Worm (Caenorhabditis elegans) whole organism, L2 larva: ENCODE measurements around the gene gst-7.
A peak's percentile ranks its signal among the peaks of the same experiment; 100 is the strongest.
"Not testable (repeated sequence)": the region's sequence is repeated elsewhere in the genome, so short reads cannot be mapped to it uniquely, and the experiment has no call there.

Experiments
- C34F6.9 ChIP-seq: fragments of 150-350 bp; optimal IDR thresholded peaks from 2 replicates; lab custom pipeline; 2014; ENCODE audit warnings: missing biosample characterization, missing genetic modification characterization
- F13H6.1 ChIP-seq: sonication (generic microtip); optimal IDR thresholded peaks from 2 replicates; lab custom pipeline; 2016; ENCODE audit warnings: missing genetic modification characterization, missing compliant biosample characterization
- R02D3.7 ChIP-seq: fragments of 150-350 bp; optimal IDR thresholded peaks from 2 replicates; lab custom pipeline; 2014; ENCODE audit warnings: missing biosample characterization, missing genetic modification characterization
- Y55F3AM.14 ChIP-seq: fragments of 200-800 bp; sonication (Bioruptor generic); optimal IDR thresholded peaks from 2 replicates; lab custom pipeline; 2018; ENCODE audit warnings: mild to moderate bottlenecking, missing genetic modification characterization, missing compliant biosample characterization
- ZK546.5 ChIP-seq: sonication (generic microtip); optimal IDR thresholded peaks from 2 replicates; lab custom pipeline; 2017; ENCODE audit warnings: missing biosample characterization, missing genetic modification characterization
- alr-1 ChIP-seq: fragments of 150-350 bp; optimal IDR thresholded peaks from 2 replicates; lab custom pipeline; 2014; ENCODE audit warnings: missing biosample characterization, missing genetic modification characterization
- aly-2 ChIP-seq: fragments of 150-350 bp; optimal IDR thresholded peaks from 2 replicates; lab custom pipeline; 2014; ENCODE audit warnings: missing biosample characterization, missing genetic modification characterization
- ama-1 ChIP-seq: fragments of 150-350 bp; optimal IDR thresholded peaks from 2 replicates; lab custom pipeline; 2018; ENCODE audit warnings: inconsistent platforms
- blmp-1 ChIP-seq: sonication (generic microtip); optimal IDR thresholded peaks from 2 replicates; lab custom pipeline; 2017; ENCODE audit warnings: missing genetic modification characterization, mild to moderate bottlenecking, missing compliant biosample characterization, antibody characterized with exemption, moderate library complexity; ENCODE audit not compliant: insufficient read depth
- crh-2 ChIP-seq: sonication (generic microtip); optimal IDR thresholded peaks from 2 replicates; lab custom pipeline; 2017; ENCODE audit warnings: missing biosample characterization, missing genetic modification characterization
- dmd-4 ChIP-seq: sonication (generic microtip); optimal IDR thresholded peaks from 2 replicates; lab custom pipeline; 2017; ENCODE audit warnings: missing biosample characterization, missing genetic modification characterization
- egl-27 ChIP-seq: sonication (generic microtip); optimal IDR thresholded peaks from 3 replicates; lab custom pipeline; 2017; ENCODE audit warnings: missing biosample characterization, missing genetic modification reagents, missing genetic modification characterization
- elt-1 ChIP-seq: fragments of 150-350 bp; optimal IDR thresholded peaks from 2 replicates; lab custom pipeline; 2014; ENCODE audit warnings: missing biosample characterization, missing genetic modification characterization
- fos-1 ChIP-seq: fragments of 150-350 bp; optimal IDR thresholded peaks from 2 replicates; lab custom pipeline; 2014; ENCODE audit warnings: missing biosample characterization, missing genetic modification characterization
- gmeb-1 ChIP-seq: fragments of 150-350 bp; optimal IDR thresholded peaks from 2 replicates; lab custom pipeline; 2014; ENCODE audit warnings: missing biosample characterization, missing genetic modification characterization
- lin-11 ChIP-seq: fragments of 150-350 bp; sonication (generic microtip); optimal IDR thresholded peaks from 2 replicates; lab custom pipeline; 2014; ENCODE audit warnings: missing biosample characterization, missing genetic modification characterization, inconsistent platforms, mixed read lengths
- lin-13 ChIP-seq: fragments of 150-350 bp; optimal IDR thresholded peaks from 2 replicates; lab custom pipeline; 2014; ENCODE audit warnings: missing biosample characterization, missing genetic modification reagents, missing genetic modification characterization
- lin-39 ChIP-seq: fragments of 150-350 bp; optimal IDR thresholded peaks from 2 replicates; lab custom pipeline; 2014; ENCODE audit warnings: missing biosample characterization, missing genetic modification reagents, missing genetic modification characterization
- lsy-2 ChIP-seq, 2 experiments: fragments of 150-350 bp in 1 of 2; sonication (generic microtip) in 1 of 2; optimal IDR thresholded peaks; 2 replicates each; lab custom pipeline; 2014 to 2017; ENCODE audit warnings: missing biosample characterization in 2 of 2, missing genetic modification characterization in 2 of 2
- mab-5 ChIP-seq: fragments of 150-350 bp; optimal IDR thresholded peaks from 2 replicates; lab custom pipeline; 2014; ENCODE audit warnings: missing biosample characterization, missing genetic modification characterization
- mbf-1 ChIP-seq: sonication (generic microtip); optimal IDR thresholded peaks from 2 replicates; lab custom pipeline; 2017; ENCODE audit warnings: missing biosample characterization, missing genetic modification characterization
- mdl-1 ChIP-seq, 2 experiments: fragments of 150-350 bp in 1 of 2; sonication (generic microtip) in 1 of 2; optimal IDR thresholded peaks; 2 replicates each; lab custom pipeline; 2017; ENCODE audit warnings: missing biosample characterization in 2 of 2, missing genetic modification characterization in 2 of 2
- nhr-10 ChIP-seq: sonication (generic microtip); optimal IDR thresholded peaks from 2 replicates; lab custom pipeline; 2017; ENCODE audit warnings: missing biosample characterization, missing genetic modification characterization
- nhr-129 ChIP-seq: fragments of 150-350 bp; optimal IDR thresholded peaks from 2 replicates; lab custom pipeline; 2014; ENCODE audit warnings: missing biosample characterization, missing genetic modification characterization
- nhr-21 ChIP-seq: fragments of 150-350 bp; optimal IDR thresholded peaks from 2 replicates; lab custom pipeline; 2014; ENCODE audit warnings: missing biosample characterization, missing genetic modification characterization
- nhr-237 ChIP-seq: fragments of 150-350 bp; optimal IDR thresholded peaks from 2 replicates; lab custom pipeline; 2014; ENCODE audit warnings: missing biosample characterization, missing genetic modification characterization
- nhr-25 ChIP-seq: fragments of 150-350 bp; sonication (generic microtip); optimal IDR thresholded peaks from 3 replicates; lab custom pipeline; 2014; ENCODE audit warnings: missing biosample characterization, missing genetic modification characterization
- sem-4 ChIP-seq: fragments of 150-350 bp; optimal IDR thresholded peaks from 2 replicates; lab custom pipeline; 2014; ENCODE audit warnings: missing biosample characterization, missing genetic modification reagents, missing genetic modification characterization
- skn-1 ChIP-seq: sonication (generic microtip); optimal IDR thresholded peaks from 2 replicates; lab custom pipeline; 2017; ENCODE audit warnings: missing biosample characterization, missing genetic modification characterization
- sma-3 ChIP-seq: sonication (generic microtip); optimal IDR thresholded peaks from 2 replicates; lab custom pipeline; 2016; ENCODE audit warnings: missing genetic modification reagents, missing genetic modification characterization, missing compliant biosample characterization
- sma-9 ChIP-seq, 2 experiments: fragments of 150-350 bp in 1 of 2; sonication (generic microtip) in 1 of 2; optimal IDR thresholded peaks; 2 replicates each; lab custom pipeline; 2014 to 2016; ENCODE audit warnings: missing genetic modification characterization in 2 of 2, mild to moderate bottlenecking in 1 of 2, missing biosample characterization in 1 of 2, missing compliant biosample characterization in 1 of 2, missing genetic modification reagents in 1 of 2, moderate library complexity in 1 of 2
- unc-55 ChIP-seq: fragments of 150-350 bp; sonication (generic microtip); optimal IDR thresholded peaks from 3 replicates; lab custom pipeline; 2014; ENCODE audit warnings: missing biosample characterization, missing genetic modification reagents, missing genetic modification characterization
- unc-62 ChIP-seq: fragments of 150-350 bp; optimal IDR thresholded peaks from 2 replicates; lab custom pipeline; 2014; ENCODE audit warnings: missing biosample characterization, missing genetic modification reagents, missing genetic modification characterization
- zag-1 ChIP-seq: fragments of 150-350 bp; optimal IDR thresholded peaks from 2 replicates; lab custom pipeline; 2014; ENCODE audit warnings: missing biosample characterization, missing genetic modification characterization
- ztf-1 ChIP-seq: fragments of 200-800 bp; sonication (Bioruptor generic); conservative IDR thresholded peaks from 2 replicates; pipeline ENCODE4 v1.3.6; 2022; ENCODE audit warnings: missing genetic modification characterization, missing compliant biosample characterization

gst-7 gene

ce11 chrII:4881727-4882126, at the start of gene gst-7:
gst-7 (plus strand) TSS chrII:4882062.
- TF ChIP-seq mab-5 (no peak), nhr-25 (peak; percentile 62), lin-39 (tag; lab: Kevin White, UChicago) (no peak), alr-1 (no peak), blmp-1 (tag; lab: Kevin White, UChicago) (no peak), nhr-237 (tag; lab: Kevin White, UChicago) (no peak), nhr-129 (tag; lab: Kevin White, UChicago) (peak; percentile 26), skn-1 (tag; lab: Kevin White, UChicago) (peak; percentile 94), sem-4 (no peak), lin-11 (tag; lab: Kevin White, UChicago) (no peak), F13H6.1 (tag; lab: Kevin White, UChicago) (peak; percentile 23), fos-1 (tag; lab: Kevin White, UChicago) (peak; percentile 64), mdl-1 (tag; optimal IDR thresholded peaks at IDR 0.05; lab: Kevin White, UChicago) (no peak), ama-1 (no peak), sma-9 (GFP tag; optimal IDR thresholded peaks at IDR 0.05; lab: Kevin White, UChicago) (peak; percentile 75), sma-9 (tag; optimal IDR thresholded peaks at IDR 0.05; lab: Kevin White, UChicago) (no peak), unc-55 (peak; percentile 15), crh-2 (tag; lab: Kevin White, UChicago) (peak; percentile 21), gmeb-1 (tag; lab: Kevin White, UChicago) (peak; percentile 6), C34F6.9 (tag; lab: Kevin White, UChicago) (peak; percentile 1), sma-3 (peak; percentile 61)
- TF ChIP-seq, all 48 proteins: peak for 11

DNA sequence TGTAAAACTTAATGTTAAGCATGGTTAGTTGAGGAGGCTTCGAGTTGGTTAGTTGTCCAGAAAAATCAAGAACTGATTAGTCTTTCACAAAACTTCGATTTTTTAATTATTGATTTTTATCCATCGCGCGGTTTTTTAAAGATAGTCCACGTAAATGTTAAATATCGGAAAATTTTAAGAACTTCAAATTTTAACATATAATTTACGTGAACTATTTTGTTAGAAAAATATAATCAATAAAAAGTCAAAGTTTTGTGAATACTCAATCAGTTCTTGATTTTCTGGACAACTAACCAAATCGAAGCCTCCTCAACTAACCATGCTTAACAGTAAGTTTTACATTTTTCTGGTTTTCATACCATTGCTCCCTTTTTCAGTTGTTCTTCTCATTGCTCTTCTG, 47.1 kb upstream of the gst-7 start, which contains the start of the genes C33F10.11 and C33F10.1:
Gene C33F10.11, minus strand, starts transcription at position 101 of the 400 bp plus-strand sequence.
Gene C33F10.1, plus strand, starts transcription at position 263 of the 400 bp plus-strand sequence.
- no peak for TF ChIP-seq sma-3
- no peak for TF ChIP-seq nhr-10 (tag; lab: Kevin White, UChicago)

DNA sequence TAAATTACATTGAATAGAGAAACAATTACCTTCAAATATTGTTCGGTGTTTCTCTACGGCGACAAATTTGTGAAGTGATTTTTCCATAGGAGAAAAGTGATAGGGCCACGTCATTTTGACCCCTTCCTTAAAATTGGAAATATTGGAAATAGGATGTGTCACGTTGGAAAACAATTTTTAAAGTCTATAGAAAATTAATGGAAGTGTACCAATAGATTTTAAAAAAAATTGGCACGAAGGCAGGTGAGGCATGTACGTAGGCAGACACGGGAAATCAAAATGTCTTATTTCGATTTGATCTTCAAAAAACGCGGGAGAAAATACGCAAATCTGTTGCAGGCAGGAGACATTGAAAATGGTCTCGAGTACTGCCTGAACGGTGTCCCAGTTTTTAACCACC, 44.2 kb upstream of the gst-7 start, which contains the start of gene C33F10.12:
Gene C33F10.12, minus strand, starts transcription at position 101 of the 400 bp plus-strand sequence.
- TF ChIP-seq lin-13 (GFP tag; lab: Kevin White, UChicago) (no peak), Y55F3AM.14 (GFP tag; lab: Kevin White, UChicago) (no peak), nhr-237 (tag; lab: Kevin White, UChicago) (no peak), aly-2 (no peak), nhr-21 (no peak), nhr-25 (no peak), nhr-10 (tag; lab: Kevin White, UChicago) (no peak), ZK546.5 (tag; lab: Kevin White, UChicago) (no peak), unc-62 (GFP tag; lab: Kevin White, UChicago) (no peak), ztf-1 (GFP tag; lab: Robert Waterston, UW) (no peak), dmd-4 (tag; lab: Kevin White, UChicago) (no peak), lsy-2 (tag; optimal IDR thresholded peaks at IDR 0.05; lab: Kevin White, UChicago) (no peak), elt-1 (tag; lab: Kevin White, UChicago) (no peak), lin-11 (tag; lab: Kevin White, UChicago) (no peak), mbf-1 (tag; lab: Kevin White, UChicago) (no peak), skn-1 (tag; lab: Kevin White, UChicago) (no peak), zag-1 (tag; lab: Kevin White, UChicago) (no peak), egl-27 (tag; lab: Kevin White, UChicago) (no peak), fos-1 (tag; lab: Kevin White, UChicago) (no peak), R02D3.7 (tag; lab: Kevin White, UChicago) (no peak)

- TF ChIP-seq Y55F3AM.14 (GFP tag; lab: Kevin White, UChicago); mab-5; unc-55: not testable (repeated sequence)
These were observed 39.7 kb upstream of the gst-7 start, which contains the start of the genes T23B7.2 and nspd-4 for ce11 chrII:4842143-4842658. T23B7.2 (minus strand) TSS chrII:4842243. nspd-4 (plus strand) TSS chrII:4842608.
